Worm (Caenorhabditis elegans) whole organism, mixed stage, embryonic: ENCODE measurements around the gene str-114.

ENCODE experiments used
- M03D4.4 ChIP-seq: sonication (generic microtip); optimal IDR thresholded peaks from 2 replicates; lab custom pipeline; 2017; ENCODE audit warnings: mild to moderate bottlenecking, missing genetic modification characterization, missing compliant biosample characterization
- ceh-43 ChIP-seq: fragments of 200-800 bp; sonication (Bioruptor generic); optimal IDR thresholded peaks from 2 replicates; lab custom pipeline; 2018; ENCODE audit warnings: mild to moderate bottlenecking, missing genetic modification characterization, moderate library complexity, missing compliant biosample characterization
- ceh-83 ChIP-seq: fragments of 200-800 bp; sonication (Bioruptor generic); optimal IDR thresholded peaks from 2 replicates; lab custom pipeline; 2018; ENCODE audit warnings: mild to moderate bottlenecking, missing genetic modification characterization, missing compliant biosample characterization
- ces-1 ChIP-seq: fragments of 150-350 bp; optimal IDR thresholded peaks from 2 replicates; lab custom pipeline; 2014; ENCODE audit warnings: missing biosample characterization, missing genetic modification reagents, missing genetic modification characterization
- cnd-1 ChIP-seq: fragments of 200-800 bp; sonication (Bioruptor generic); optimal IDR thresholded peaks from 2 replicates; lab custom pipeline; 2018; ENCODE audit warnings: mild to moderate bottlenecking, missing genetic modification characterization, missing compliant biosample characterization
- drap-1 ChIP-seq: fragments of 200-800 bp; sonication (Bioruptor generic); optimal IDR thresholded peaks from 3 replicates; lab custom pipeline; 2018; ENCODE audit warnings: mild to moderate bottlenecking, missing genetic modification characterization, missing compliant biosample characterization
- elt-1 ChIP-seq: sonication (generic microtip); optimal IDR thresholded peaks from 2 replicates; lab custom pipeline; 2017; ENCODE audit warnings: missing genetic modification characterization, mild to moderate bottlenecking, missing compliant biosample characterization, antibody characterized with exemption, moderate library complexity, borderline replicate concordance; ENCODE audit not compliant: insufficient read depth
- elt-3 ChIP-seq: fragments of 150-350 bp; optimal IDR thresholded peaks from 2 replicates; lab custom pipeline; 2014; ENCODE audit warnings: missing biosample characterization, missing genetic modification characterization
- flh-1 ChIP-seq: fragments of 200-800 bp; sonication (Bioruptor generic); optimal IDR thresholded peaks from 2 replicates; lab custom pipeline; 2018; ENCODE audit warnings: mild to moderate bottlenecking, missing genetic modification characterization, moderate library complexity, missing compliant biosample characterization
- ham-2 ChIP-seq: fragments of 200-800 bp; sonication (Bioruptor generic); optimal IDR thresholded peaks from 2 replicates; lab custom pipeline; 2018; ENCODE audit warnings: mild to moderate bottlenecking, missing genetic modification characterization, missing compliant biosample characterization
- hlh-1 ChIP-seq: fragments of 150-350 bp; optimal IDR thresholded peaks from 2 replicates; lab custom pipeline; 2014; ENCODE audit warnings: missing biosample characterization, missing genetic modification reagents, missing genetic modification characterization
- lin-13 ChIP-seq: fragments of 150-350 bp; optimal IDR thresholded peaks from 2 replicates; lab custom pipeline; 2014; ENCODE audit warnings: missing biosample characterization, missing genetic modification characterization
- lin-32 ChIP-seq: fragments of 200-800 bp; sonication (Bioruptor generic); optimal IDR thresholded peaks from 2 replicates; lab custom pipeline; 2018; ENCODE audit warnings: mild to moderate bottlenecking, missing genetic modification characterization, missing compliant biosample characterization
- lsy-2 ChIP-seq: fragments of 150-350 bp; optimal IDR thresholded peaks from 2 replicates; lab custom pipeline; 2014; ENCODE audit warnings: missing biosample characterization, missing genetic modification characterization
- mab-5 ChIP-seq: fragments of 150-350 bp; optimal IDR thresholded peaks from 2 replicates; lab custom pipeline; 2014; ENCODE audit warnings: missing biosample characterization, missing genetic modification characterization
- mep-1 ChIP-seq: fragments of 150-350 bp; optimal IDR thresholded peaks from 2 replicates; lab custom pipeline; 2017; ENCODE audit warnings: missing biosample characterization, missing genetic modification reagents, missing genetic modification characterization, inconsistent platforms
- mls-2 ChIP-seq: sonication (generic microtip); optimal IDR thresholded peaks from 2 replicates; lab custom pipeline; 2016; ENCODE audit warnings: mild to moderate bottlenecking, missing genetic modification characterization, moderate library complexity, missing compliant biosample characterization
- nhr-12 ChIP-seq: fragments of 150-350 bp; optimal IDR thresholded peaks from 2 replicates; lab custom pipeline; 2014; ENCODE audit warnings: missing biosample characterization, missing genetic modification characterization
- nhr-2 ChIP-seq: fragments of 150-350 bp; optimal IDR thresholded peaks from 2 replicates; lab custom pipeline; 2014; ENCODE audit warnings: missing biosample characterization, missing genetic modification characterization
- nhr-28 ChIP-seq: fragments of 150-350 bp; optimal IDR thresholded peaks from 2 replicates; lab custom pipeline; 2014; ENCODE audit warnings: missing biosample characterization, missing genetic modification characterization
- nhr-76 ChIP-seq: sonication (generic microtip); optimal IDR thresholded peaks from 2 replicates; lab custom pipeline; 2017; ENCODE audit warnings: missing biosample characterization, missing genetic modification characterization
- pha-4 ChIP-seq: fragments of 150-350 bp; optimal IDR thresholded peaks from 2 replicates; lab custom pipeline; 2018; ENCODE audit warnings: missing biosample characterization, missing genetic modification reagents, missing genetic modification characterization
- sem-2 ChIP-seq: fragments of 200-800 bp; sonication (Bioruptor generic); optimal IDR thresholded peaks from 2 replicates; lab custom pipeline; 2018; ENCODE audit warnings: mild to moderate bottlenecking, missing genetic modification characterization, missing compliant biosample characterization
- snpc-4 ChIP-seq: fragments of 150-350 bp; optimal IDR thresholded peaks from 2 replicates; lab custom pipeline; 2014; ENCODE audit warnings: missing biosample characterization, missing genetic modification characterization
- sptf-1 ChIP-seq: sonication (generic microtip); optimal IDR thresholded peaks from 2 replicates; lab custom pipeline; 2017; ENCODE audit warnings: mild to moderate bottlenecking, missing genetic modification characterization, moderate library complexity, missing compliant biosample characterization
- unc-120 ChIP-seq: sonication (generic microtip); optimal IDR thresholded peaks from 2 replicates; lab custom pipeline; 2017; ENCODE audit warnings: missing genetic modification characterization, missing compliant biosample characterization; ENCODE audit not compliant: poor library complexity, severe bottlenecking
- unc-62 ChIP-seq: fragments of 150-350 bp; optimal IDR thresholded peaks from 2 replicates; lab custom pipeline; 2014; ENCODE audit warnings: missing biosample characterization, missing genetic modification reagents, missing genetic modification characterization
- zip-8 ChIP-seq: fragments of 150-350 bp; optimal IDR thresholded peaks from 2 replicates; lab custom pipeline; 2014; ENCODE audit warnings: missing biosample characterization, missing genetic modification characterization
- ztf-11 ChIP-seq: fragments of 150-350 bp; optimal IDR thresholded peaks from 2 replicates; lab custom pipeline; 2014; ENCODE audit warnings: missing biosample characterization, missing genetic modification characterization

Gene str-114

DNA sequence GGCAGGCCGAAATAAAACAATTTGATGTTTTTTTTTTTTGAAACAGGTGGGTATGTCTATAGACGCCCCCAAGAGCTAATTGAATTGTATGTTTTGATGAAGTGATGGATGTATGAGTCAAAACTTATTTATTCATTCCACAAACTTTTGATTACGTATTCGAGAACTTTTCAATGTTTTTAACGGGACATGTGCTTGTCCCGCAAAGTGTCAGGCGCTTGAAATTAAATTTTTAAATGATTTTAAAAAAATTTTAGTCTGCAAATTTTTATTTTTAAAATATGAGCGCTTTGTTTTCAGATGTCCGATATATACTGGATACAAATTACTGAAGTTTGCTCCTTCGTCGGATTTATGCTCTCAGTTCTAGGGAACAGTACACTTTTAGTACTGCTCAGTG, at the start of gene str-114:
Gene str-114 (plus strand): TSS at position 301 of the 400 bp plus-strand sequence.
- TF ChIP-seq snpc-4 (tag; lab: Kevin White, UChicago) (no peak), pha-4 (tag; lab: Kevin White, UChicago) (no peak), ces-1 (GFP tag; lab: Kevin White, UChicago) (no peak), drap-1 (GFP tag; lab: Kevin White, UChicago) (no peak), zip-8 (tag; lab: Kevin White, UChicago) (no peak), flh-1 (GFP tag; lab: Kevin White, UChicago) (no peak), nhr-12 (tag; lab: Kevin White, UChicago) (no peak), sptf-1 (no peak)

DNA sequence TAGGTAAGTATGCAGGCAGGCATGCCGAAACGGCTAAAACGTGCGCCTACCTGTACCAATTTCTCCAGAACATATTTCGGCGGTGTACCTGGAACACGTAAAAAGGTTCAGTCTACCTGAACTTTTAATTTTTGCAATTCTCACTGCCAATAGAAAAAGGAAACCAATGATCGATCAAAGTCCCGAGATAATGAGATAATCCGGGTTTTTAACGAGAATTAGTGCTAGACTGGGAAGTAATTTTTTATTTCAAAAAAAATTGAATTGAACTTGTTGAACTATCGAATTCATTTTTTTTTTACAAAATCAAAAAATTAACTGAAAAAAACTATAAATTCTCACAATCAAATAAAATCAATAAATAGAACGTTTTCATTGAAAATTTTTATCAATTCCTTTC, 49.0 kb upstream of the str-114 start, which contains the start of gene T22F3.7:
Gene T22F3.7 (minus strand): TSS at position 101 of the 400 bp plus-strand sequence.
- TF ChIP-seq nhr-28 (no peak), mls-2 (tag; lab: Kevin White, UChicago) (no peak), unc-62 (GFP tag; lab: Kevin White, UChicago) (no peak), ztf-11 (no peak), ceh-83 (GFP tag; lab: Kevin White, UChicago) (no peak)

DNA sequence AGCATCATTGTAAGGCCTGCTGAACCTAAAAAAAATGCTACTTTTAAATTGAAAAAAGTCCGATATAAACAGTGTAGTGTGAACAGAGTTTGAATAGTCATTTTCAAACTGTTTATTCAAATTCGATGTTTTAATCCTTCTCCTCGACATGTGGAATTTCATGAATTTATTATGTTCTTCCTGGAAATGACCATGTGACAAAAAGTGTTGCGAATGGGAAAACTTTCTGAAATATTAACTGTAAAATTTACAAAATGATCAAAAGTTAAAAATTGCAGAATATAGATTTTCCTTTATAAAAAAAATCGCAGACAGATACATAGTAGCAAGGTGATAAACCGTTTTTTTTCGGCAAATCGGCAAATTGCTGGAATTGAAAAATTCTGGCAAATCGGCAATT, 44.2 kb upstream of the str-114 start, which contains the start of gene T22F3.8:
Gene T22F3.8 (minus strand): TSS at position 101 of the 400 bp plus-strand sequence.
- TF ChIP-seq mep-1 (no peak), mab-5 (tag; lab: Kevin White, UChicago) (no peak), nhr-28 (no peak), nhr-12 (tag; lab: Kevin White, UChicago) (no peak), ham-2 (no peak), ces-1 (GFP tag; lab: Kevin White, UChicago) (no peak), elt-1 (tag; lab: Kevin White, UChicago) (no peak)
- TF ChIP-seq, all 35 proteins: peak for 0

DNA sequence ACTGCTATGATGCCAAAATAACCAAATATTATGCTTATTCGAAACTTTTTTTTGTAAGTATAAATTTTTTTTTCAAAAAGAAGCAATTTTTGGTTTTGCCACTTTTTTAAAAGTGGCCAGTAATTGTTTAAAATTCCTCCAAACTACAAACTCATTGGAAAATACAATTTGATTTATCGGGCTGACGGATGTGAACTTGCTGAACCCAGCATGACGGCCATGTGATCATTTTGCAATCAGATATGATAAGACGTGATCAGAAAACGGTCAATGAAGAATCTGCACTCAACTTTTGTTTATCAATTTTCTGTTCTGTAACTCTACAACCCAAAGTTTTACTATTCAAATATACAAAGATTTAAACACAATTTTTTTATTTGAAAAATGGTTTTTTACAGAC, 43.2 kb upstream of the str-114 start:
- TF ChIP-seq unc-120 = no peak

DNA sequence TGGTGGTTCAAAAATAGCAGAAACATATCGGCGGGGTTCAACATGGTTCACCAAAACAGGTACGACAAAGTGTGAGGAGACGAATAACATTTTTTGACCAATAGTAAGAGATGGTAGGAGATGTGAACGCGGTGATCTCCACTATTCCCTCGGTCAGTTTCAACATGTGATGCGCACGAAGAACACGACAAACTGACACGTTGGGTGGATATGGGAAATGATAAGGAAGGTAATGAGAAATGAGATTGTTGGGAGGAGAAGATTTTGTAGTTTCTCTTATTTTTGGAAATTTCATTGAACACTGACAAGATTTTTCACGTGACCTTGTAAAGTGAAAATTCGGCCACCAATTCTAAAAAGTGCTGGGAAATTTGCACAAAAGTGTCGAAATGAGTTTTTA, 38.9 kb upstream of the str-114 start:
- TF ChIP-seq cnd-1 (tag; lab: Kevin White, UChicago) (no peak), mls-2 (tag; lab: Kevin White, UChicago) (no peak), elt-1 (tag; lab: Kevin White, UChicago) (no peak), mab-5 (tag; lab: Kevin White, UChicago) (no peak), lin-13 (no peak), nhr-76 (tag; lab: Kevin White, UChicago) (no peak), hlh-1 (tag; lab: Kevin White, UChicago) (no peak)

DNA sequence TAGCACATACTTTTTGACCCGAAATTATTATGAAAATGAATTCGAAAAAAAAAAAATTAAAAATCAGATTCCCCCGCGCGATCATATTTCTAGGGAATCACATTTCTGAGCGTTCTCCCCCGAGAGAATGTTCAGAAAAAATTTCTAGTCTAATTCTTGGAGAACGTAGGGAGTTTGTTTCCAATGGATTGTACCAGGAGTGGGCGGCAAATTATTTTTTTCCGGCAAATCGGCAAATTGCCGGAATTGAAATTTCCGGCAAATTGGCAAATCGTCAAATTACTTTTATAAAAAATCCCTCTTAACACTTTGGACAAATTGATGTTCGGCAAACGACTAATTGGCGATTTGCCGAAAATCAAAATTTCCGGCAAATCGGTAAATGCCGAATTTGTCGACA, 37.9 kb upstream of the str-114 start, which contains the start of gene T22F3.10:
Gene T22F3.10 (minus strand): TSS at position 101 of the 400 bp plus-strand sequence.
- TF ChIP-seq elt-1 (tag; lab: Kevin White, UChicago) (no peak), lin-32 (no peak), hlh-1 (tag; lab: Kevin White, UChicago) (no peak), nhr-12 (tag; lab: Kevin White, UChicago) (no peak), nhr-76 (tag; lab: Kevin White, UChicago) (no peak), pha-4 (tag; lab: Kevin White, UChicago) (no peak), sptf-1 (no peak), ceh-43 (GFP tag; lab: Kevin White, UChicago) (no peak), mls-2 (tag; lab: Kevin White, UChicago) (no peak), flh-1 (GFP tag; lab: Kevin White, UChicago) (no peak), ces-1 (GFP tag; lab: Kevin White, UChicago) (no peak), elt-3 (tag; lab: Kevin White, UChicago) (no peak), lsy-2 (tag; lab: Kevin White, UChicago) (no peak), unc-120 (no peak), zip-8 (tag; lab: Kevin White, UChicago) (no peak), ham-2 (no peak)
- TF ChIP-seq, all 35 proteins: peak for 0

DNA sequence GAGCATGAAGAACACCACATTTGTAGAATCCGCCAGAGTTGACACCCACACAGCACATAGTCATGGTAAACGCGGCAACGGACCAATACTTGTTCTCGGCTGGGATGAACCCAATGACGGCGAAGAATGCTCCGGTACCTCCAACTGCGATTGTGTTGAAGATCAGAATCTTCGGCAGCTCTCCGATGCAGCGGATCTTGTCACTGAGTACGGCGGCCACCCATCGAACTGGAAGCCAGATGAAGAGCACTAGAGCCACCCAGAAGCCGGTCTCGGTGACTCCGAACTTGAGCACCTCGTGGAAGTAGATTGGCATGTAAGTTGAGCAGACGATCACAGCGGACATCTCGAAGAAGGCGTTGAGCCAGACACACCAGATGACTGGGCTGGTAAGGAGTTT, 36.5 kb upstream of the str-114 start:
- no peak for TF ChIP-seq flh-1 (GFP tag; lab: Kevin White, UChicago)
- TF ChIP-seq nhr-2 = no peak
- TF ChIP-seq drap-1 (GFP tag; lab: Kevin White, UChicago) = no peak
- no peak for TF ChIP-seq M03D4.4
- TF ChIP-seq mab-5 (tag; lab: Kevin White, UChicago) = no peak
- no peak for TF ChIP-seq elt-1 (tag; lab: Kevin White, UChicago)
- TF ChIP-seq sem-2 = no peak
- no peak for TF ChIP-seq lin-32
